Worm (Caenorhabditis elegans) whole organism, L1 larva: ENCODE results near the gene C07E3.8.

Source experiments
- C16A3.4 ChIP-seq: fragments of 150-350 bp; optimal IDR thresholded peaks from 2 replicates; lab custom pipeline; 2014; ENCODE audit warnings: missing biosample characterization, missing genetic modification characterization
- ama-1 ChIP-seq: fragments of 150-350 bp; optimal IDR thresholded peaks from 2 replicates; lab custom pipeline; 2014
- ces-1 ChIP-seq: fragments of 150-350 bp; optimal IDR thresholded peaks from 2 replicates; lab custom pipeline; 2014; ENCODE audit warnings: missing biosample characterization, missing genetic modification reagents, missing genetic modification characterization
- ets-5 ChIP-seq: fragments of 200-800 bp; sonication (Bioruptor generic); IDR thresholded peaks from 2 replicates; pipeline ENCODE4 v1.3.6; 2022; ENCODE audit warnings: missing genetic modification characterization, missing compliant biosample characterization
- jun-1 ChIP-seq: fragments of 150-350 bp; optimal IDR thresholded peaks from 2 replicates; lab custom pipeline; 2014; ENCODE audit warnings: missing biosample characterization, missing genetic modification reagents, missing genetic modification characterization
- lin-15B ChIP-seq: fragments of 150-350 bp; sonication (generic microtip); optimal IDR thresholded peaks from 3 replicates; lab custom pipeline; 2014; ENCODE audit warnings: missing biosample characterization, missing genetic modification characterization
- lir-3 ChIP-seq: sonication (generic microtip); optimal IDR thresholded peaks from 2 replicates; lab custom pipeline; 2016; ENCODE audit warnings: mild to moderate bottlenecking, missing genetic modification characterization, moderate library complexity, missing compliant biosample characterization; ENCODE audit not compliant: poor library complexity
- nhr-12 ChIP-seq: sonication (generic microtip); optimal IDR thresholded peaks from 2 replicates; lab custom pipeline; 2017; ENCODE audit warnings: missing biosample characterization, missing genetic modification characterization
- nhr-237 ChIP-seq: fragments of 150-350 bp; optimal IDR thresholded peaks from 2 replicates; lab custom pipeline; 2014; ENCODE audit warnings: missing biosample characterization, missing genetic modification characterization
- sptf-1 ChIP-seq: fragments of 150-350 bp; optimal IDR thresholded peaks from 2 replicates; lab custom pipeline; 2014; ENCODE audit warnings: missing biosample characterization, missing genetic modification characterization

DNA sequence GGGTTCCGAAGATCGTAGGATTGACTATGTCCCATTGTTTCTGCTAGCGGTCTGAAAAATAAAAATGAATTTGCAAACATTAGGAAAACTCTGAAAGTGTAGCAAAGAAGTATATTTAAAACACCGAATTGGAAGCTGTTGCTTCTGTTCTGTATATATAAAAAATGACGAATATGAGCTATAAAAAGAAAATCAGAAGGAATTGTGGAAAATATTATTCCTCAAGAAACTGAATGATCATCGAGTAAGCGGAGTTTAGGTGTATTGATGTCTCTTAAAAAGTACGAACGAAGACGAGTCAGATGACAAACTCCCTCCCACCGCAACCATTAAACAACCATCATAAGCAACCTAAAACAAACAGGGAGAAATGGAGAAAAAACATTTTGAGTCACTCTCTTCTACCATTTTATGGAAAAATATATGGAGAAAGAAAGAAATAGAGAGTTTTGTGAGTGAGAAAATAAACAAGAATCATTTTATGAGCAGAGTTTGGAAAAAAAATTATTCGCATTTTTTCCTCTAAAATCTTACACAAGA, 5.5 kb downstream of the C07E3.8 start, which contains the start of gene C07E3.3:
- TF ChIP-seq lir-3 (tag; lab: Kevin White, UChicago): no peak
- TF ChIP-seq C16A3.4 (tag; lab: Kevin White, UChicago): no peak
- TF ChIP-seq nhr-237 (tag; lab: Kevin White, UChicago): no peak
- no peak for TF ChIP-seq ets-5 (GFP tag; lab: Robert Waterston, UW)
- no peak for TF ChIP-seq nhr-12 (tag; lab: Kevin White, UChicago)
- TF ChIP-seq ces-1 (GFP tag; lab: Kevin White, UChicago): no peak
- TF ChIP-seq sptf-1 (tag; lab: Kevin White, UChicago): no peak
- TF ChIP-seq ama-1 (lab: Kevin White, UChicago): no peak
- TF ChIP-seq jun-1 (tag; lab: Kevin White, UChicago): no peak
- TF ChIP-seq lin-15B (tag; lab: Kevin White, UChicago): no peak
